Fruit fly (Drosophila melanogaster) whole organism, wandering third instar larva: ENCODE data around the gene DENR.

Experiments
- Abd-B ChIP-seq: fragments of >200 bp; optimal IDR thresholded peaks from 2 replicates; lab custom pipeline; 2017; ENCODE audit warnings: missing biosample characterization, missing genetic modification characterization
- CG32264 ChIP-seq: fragments of 200-800 bp; sonication (Bioruptor generic); optimal IDR thresholded peaks from 2 replicates; lab custom pipeline; 2016; ENCODE audit warnings: missing biosample characterization, missing genetic modification characterization
- CG9705 ChIP-seq: fragments of 200-800 bp; sonication (Bioruptor generic); optimal IDR thresholded peaks from 2 replicates; lab custom pipeline; 2018; ENCODE audit warnings: missing biosample characterization, mild to moderate bottlenecking, missing genetic modification characterization
- CrebA ChIP-seq: fragments of 200-800 bp; sonication (Bioruptor generic); optimal IDR thresholded peaks from 2 replicates; lab custom pipeline; 2016; ENCODE audit warnings: missing biosample characterization, mild to moderate bottlenecking, missing genetic modification characterization, borderline replicate concordance
- Dif ChIP-seq: fragments of 200-275, 200-300 bp; sonication (Bioruptor generic); optimal IDR thresholded peaks from 2 replicates; lab custom pipeline; 2018; ENCODE audit warnings: missing biosample characterization, missing genetic modification characterization; ENCODE audit not compliant: partially characterized antibody
- GATAd ChIP-seq: sonication (Bioruptor generic); optimal IDR thresholded peaks from 2 replicates; lab custom pipeline; 2016; ENCODE audit warnings: missing biosample characterization, missing genetic modification characterization
- HLH106 ChIP-seq: fragments of 200-800 bp; optimal IDR thresholded peaks from 3 replicates; lab custom pipeline; 2019; ENCODE audit warnings: missing biosample characterization, mild to moderate bottlenecking, missing genetic modification characterization, moderate library complexity
- Hnf4 ChIP-seq: fragments of 200-800 bp; sonication (Bioruptor generic); optimal IDR thresholded peaks from 2 replicates; lab custom pipeline; 2016; ENCODE audit warnings: missing biosample characterization, mild to moderate bottlenecking, missing genetic modification characterization
- Hr78 ChIP-seq: fragments of >200 bp; optimal IDR thresholded peaks from 2 replicates; lab custom pipeline; 2017; ENCODE audit warnings: missing biosample characterization, missing genetic modification characterization
- Hr83 ChIP-seq: fragments of 200-300 bp; sonication (Bioruptor generic); optimal IDR thresholded peaks from 2 replicates; lab custom pipeline; 2016; ENCODE audit warnings: missing biosample characterization, mild to moderate bottlenecking, missing genetic modification characterization, moderate library complexity; ENCODE audit not compliant: poor library complexity, severe bottlenecking
- Mio ChIP-seq: sonication (Bioruptor generic); optimal IDR thresholded peaks from 2 replicates; lab custom pipeline; 2016; ENCODE audit warnings: missing biosample characterization, missing genetic modification characterization
- N ChIP-seq: fragments of >200 bp; optimal IDR thresholded peaks from 2 replicates; lab custom pipeline; 2018; ENCODE audit warnings: missing biosample characterization, missing external identifiers, missing genetic modification characterization
- OdsH ChIP-seq: fragments of 200-800 bp; sonication (Bioruptor generic); optimal IDR thresholded peaks from 2 replicates; lab custom pipeline; 2016; ENCODE audit warnings: missing biosample characterization, mild to moderate bottlenecking, missing genetic modification characterization
- Rel ChIP-seq, 2 experiments: fragments of 200-800 bp; sonication (Bioruptor generic) in 1 of 2; optimal IDR thresholded peaks; 2 replicates in 1 of 2; 3 replicates in 1 of 2; lab custom pipeline; 2016 to 2019; ENCODE audit warnings: mild to moderate bottlenecking in 2 of 2, missing biosample characterization in 2 of 2, missing genetic modification characterization in 2 of 2, moderate library complexity in 1 of 2
- Sp1 ChIP-seq: fragments of 200-800 bp; sonication (Bioruptor generic); optimal IDR thresholded peaks from 3 replicates; lab custom pipeline; 2019; ENCODE audit warnings: missing biosample characterization, mild to moderate bottlenecking, missing genetic modification characterization, moderate library complexity
- Vsx2 ChIP-seq: fragments of 200-300, 225-300 bp; sonication (Bioruptor generic); optimal IDR thresholded peaks from 2 replicates; lab custom pipeline; 2018; ENCODE audit warnings: missing biosample characterization, missing genetic modification characterization; ENCODE audit not compliant: partially characterized antibody
- br ChIP-seq: fragments of 200-800 bp; sonication (Bioruptor generic); optimal IDR thresholded peaks from 2 replicates; lab custom pipeline; 2016; ENCODE audit warnings: missing biosample characterization, missing genetic modification characterization
- brk ChIP-seq: fragments of 200-800 bp; sonication (Bioruptor generic); optimal IDR thresholded peaks from 2 replicates; lab custom pipeline; 2016; ENCODE audit warnings: missing biosample characterization, mild to moderate bottlenecking, missing genetic modification characterization
- dmrt93B ChIP-seq: fragments of 200-800 bp; sonication (Bioruptor generic); optimal IDR thresholded peaks from 2 replicates; lab custom pipeline; 2018; ENCODE audit warnings: missing biosample characterization, mild to moderate bottlenecking, missing genetic modification characterization
- dsf ChIP-seq: sonication (Bioruptor generic); optimal IDR thresholded peaks from 2 replicates; lab custom pipeline; 2016; ENCODE audit warnings: missing biosample characterization, missing genetic modification characterization, borderline replicate concordance
- ey ChIP-seq: fragments of 200-800 bp; sonication (Bioruptor generic); optimal IDR thresholded peaks from 2 replicates; lab custom pipeline; 2016; ENCODE audit warnings: missing biosample characterization, missing genetic modification characterization
- foxo ChIP-seq, 2 experiments: fragments of 200-800 bp; sonication (Bioruptor generic); optimal IDR thresholded peaks; 2 replicates in 1 of 2; 3 replicates in 1 of 2; lab custom pipeline; 2016 to 2017; ENCODE audit warnings: missing biosample characterization in 2 of 2, missing genetic modification characterization in 2 of 2
- h ChIP-seq: fragments of 200-800 bp; sonication (Bioruptor generic); optimal IDR thresholded peaks from 3 replicates; lab custom pipeline; 2016; ENCODE audit warnings: missing biosample characterization, mild to moderate bottlenecking, missing genetic modification characterization
- jim ChIP-seq: fragments of 175-275, 200-325 bp; sonication (Bioruptor generic); optimal IDR thresholded peaks from 2 replicates; lab custom pipeline; 2016; ENCODE audit warnings: missing biosample characterization, mild to moderate bottlenecking, missing genetic modification characterization
- pan ChIP-seq: fragments of >200 bp; optimal IDR thresholded peaks from 2 replicates; lab custom pipeline; 2017
- psq ChIP-seq: fragments of 200-800 bp; sonication (Bioruptor generic); optimal IDR thresholded peaks from 3 replicates; lab custom pipeline; 2017; ENCODE audit warnings: missing biosample characterization, mild to moderate bottlenecking, missing genetic modification characterization, moderate library complexity
- rgr ChIP-seq: fragments of 200-800 bp; sonication (Bioruptor generic); optimal IDR thresholded peaks from 3 replicates; lab custom pipeline; 2016; ENCODE audit warnings: missing biosample characterization, mild to moderate bottlenecking, missing genetic modification characterization
- sage ChIP-seq: fragments of 200-800 bp; sonication (Bioruptor generic); optimal IDR thresholded peaks from 2 replicates; lab custom pipeline; 2016; ENCODE audit warnings: missing biosample characterization, mild to moderate bottlenecking, missing genetic modification characterization
- sv ChIP-seq: fragments of 200-800 bp; sonication (Bioruptor generic); optimal IDR thresholded peaks from 3 replicates; lab custom pipeline; 2016; ENCODE audit warnings: missing biosample characterization, missing genetic modification characterization
- usp ChIP-seq: fragments of >200 bp; optimal IDR thresholded peaks from 2 replicates; lab custom pipeline; 2017; ENCODE audit warnings: missing biosample characterization, missing genetic modification characterization

Gene DENR

dm6 chrX:16922626-16923025 is 36.3 kb upstream of the DENR start:
- TF ChIP-seq Mio (GFP tag; lab: Kevin White, UChicago) = no peak
- TF ChIP-seq Hr83 = no peak
- no peak for TF ChIP-seq Vsx2
- TF ChIP-seq GATAd (GFP tag; lab: Kevin White, UChicago) = no peak
- no peak for TF ChIP-seq Dif (GFP tag; lab: Kevin White, UChicago)
- TF ChIP-seq Hr78 (GFP tag; lab: Kevin White, UChicago) = no peak
- no peak for TF ChIP-seq dmrt93B (GFP tag; lab: Kevin White, UChicago)

- no peak for TF ChIP-seq psq (GFP tag; lab: Kevin White, UChicago)
- TF ChIP-seq br = no peak
- no peak for TF ChIP-seq Vsx2
- no peak for TF ChIP-seq sage (GFP tag; lab: Kevin White, UChicago)
- no peak for TF ChIP-seq usp (GFP tag; lab: Kevin White, UChicago)
- TF ChIP-seq Hr78 (GFP tag; lab: Kevin White, UChicago) = no peak
- no peak for TF ChIP-seq rgr
- TF ChIP-seq Rel (GFP tag; optimal IDR thresholded peaks at IDR 0.05; lab: Kevin White, UChicago) = no peak
- no peak for TF ChIP-seq Rel (tag; optimal IDR thresholded peaks at IDR 0.05; lab: Kevin White, UChicago)
- no peak for TF ChIP-seq Hr83
- no peak for TF ChIP-seq brk
- TF ChIP-seq jim (GFP tag; lab: Kevin White, UChicago) = no peak
- no peak for TF ChIP-seq OdsH (GFP tag; lab: Kevin White, UChicago)
- TF ChIP-seq dsf (GFP tag; lab: Kevin White, UChicago) = no peak
- TF ChIP-seq Mio (GFP tag; lab: Kevin White, UChicago) = no peak
- no peak for TF ChIP-seq N
- TF ChIP-seq HLH106 (tag; lab: Kevin White, UChicago) = no peak
- no peak for TF ChIP-seq CG9705 (GFP tag; lab: Kevin White, UChicago)
- no peak for TF ChIP-seq dmrt93B (GFP tag; lab: Kevin White, UChicago)
- TF ChIP-seq Hnf4 = no peak
These were observed 34.4 kb upstream of the DENR start for dm6 chrX:16920682-16921286.

- TF ChIP-seq Rel (GFP tag; optimal IDR thresholded peaks at IDR 0.05; lab: Kevin White, UChicago) (no peak), Rel (tag; optimal IDR thresholded peaks at IDR 0.05; lab: Kevin White, UChicago) (peak; percentile 26), Sp1 (GFP tag; lab: Kevin White, UChicago) (peak; percentile 28), pan (lab: Kevin White, UChicago) (no peak), GATAd (GFP tag; lab: Kevin White, UChicago) (no peak)
These were observed 32.5 kb upstream of the DENR start for dm6 chrX:16918767-16919336.

dm6 chrX:16917462-16917861 is 31.1 kb upstream of the DENR start:
- no peak for TF ChIP-seq CG9705 (GFP tag; lab: Kevin White, UChicago)
- TF ChIP-seq sv (GFP tag; lab: Kevin White, UChicago) = no peak
- TF ChIP-seq dmrt93B (GFP tag; lab: Kevin White, UChicago) = no peak
- no peak for TF ChIP-seq foxo (GFP tag; optimal IDR thresholded peaks at IDR 0.05; lab: Kevin White, UChicago)
- no peak for TF ChIP-seq Hnf4
- no peak for TF ChIP-seq Rel (GFP tag; optimal IDR thresholded peaks at IDR 0.05; lab: Kevin White, UChicago)
- TF ChIP-seq Rel (tag; optimal IDR thresholded peaks at IDR 0.05; lab: Kevin White, UChicago) = no peak
- TF ChIP-seq h (GFP tag; lab: Kevin White, UChicago) = peak; percentile 0
- peak; percentile 12 for TF ChIP-seq OdsH (GFP tag; lab: Kevin White, UChicago)
- TF ChIP-seq CG32264 (GFP tag; lab: Kevin White, UChicago) = peak; percentile 8
- TF ChIP-seq Abd-B = no peak
- TF ChIP-seq ey = no peak
- no peak for TF ChIP-seq CrebA (GFP tag; lab: Kevin White, UChicago)
